Fruit fly (Drosophila melanogaster) whole organism, embryonic: ENCODE data around the gene Ciz1.

Source experiments
- Aef1 ChIP-seq: fragments of 200-800 bp; sonication (Bioruptor generic); IDR thresholded peaks from 3 replicates; pipeline ENCODE4 v1.3.6; 2022; ENCODE audit warnings: missing biosample characterization, missing genetic modification characterization
- Blimp-1 ChIP-seq: fragments of 200-800 bp; sonication (Bioruptor generic); optimal IDR thresholded peaks from 3 replicates; lab custom pipeline; 2018; ENCODE audit warnings: missing biosample characterization, missing genetic modification characterization, mild to moderate bottlenecking, moderate library complexity, missing genetic modification reagents
- CG11456 ChIP-seq: fragments of 200-800 bp; sonication (Bioruptor generic); IDR thresholded peaks from 3 replicates; pipeline ENCODE4 v1.3.6; 2022; ENCODE audit warnings: missing biosample characterization, missing genetic modification characterization
- CG11504 ChIP-seq: fragments of 200-800 bp; sonication (Bioruptor generic); optimal IDR thresholded peaks from 3 replicates; lab custom pipeline; 2019; ENCODE audit warnings: missing biosample characterization, mild to moderate bottlenecking, missing genetic modification characterization, moderate library complexity
- CG15514 ChIP-seq: fragments of 200-800 bp; sonication (Bioruptor generic); optimal IDR thresholded peaks from 3 replicates; lab custom pipeline; 2017; ENCODE audit warnings: missing biosample characterization, missing genetic modification characterization, mild to moderate bottlenecking, moderate library complexity, missing genetic modification reagents
- CG16815 ChIP-seq: fragments of 200-800 bp; sonication (Bioruptor generic); optimal IDR thresholded peaks from 3 replicates; lab custom pipeline; 2017; ENCODE audit warnings: missing biosample characterization, mild to moderate bottlenecking, missing genetic modification characterization
- CG17912 ChIP-seq: fragments of 200-800 bp; sonication (Bioruptor generic); optimal IDR thresholded peaks from 2 replicates; lab custom pipeline; 2018; ENCODE audit warnings: missing biosample characterization, mild to moderate bottlenecking, missing genetic modification characterization
- CG2120 ChIP-seq: fragments of 200-800 bp; sonication (Bioruptor generic); optimal IDR thresholded peaks from 3 replicates; lab custom pipeline; 2016; ENCODE audit warnings: missing biosample characterization, missing genetic modification characterization
- CG31388 ChIP-seq: fragments of 200-800 bp; sonication (Bioruptor generic); optimal IDR thresholded peaks from 2 replicates; lab custom pipeline; 2016; ENCODE audit warnings: missing biosample characterization, missing genetic modification characterization
- CG34224 ChIP-seq: fragments of 200-800 bp; sonication (Bioruptor generic); IDR thresholded peaks from 3 replicates; pipeline ENCODE4 v1.3.6; 2022; ENCODE audit warnings: missing biosample characterization, missing genetic modification characterization; ENCODE audit not compliant: partially characterized antibody
- CG34422 ChIP-seq: fragments of 200-800 bp; sonication (Bioruptor generic); IDR thresholded peaks from 3 replicates; pipeline ENCODE4 v1.3.6; 2022; ENCODE audit warnings: missing biosample characterization, missing genetic modification characterization
- CG6689 ChIP-seq: fragments of 200-800 bp; sonication (Bioruptor generic); IDR thresholded peaks from 2 replicates; pipeline ENCODE4 v1.3.6; 2022; ENCODE audit warnings: missing biosample characterization, missing genetic modification characterization
- CG6791 ChIP-seq: fragments of 200-800 bp; sonication (Bioruptor generic); IDR thresholded peaks from 3 replicates; pipeline ENCODE4 v1.3.6; 2022; ENCODE audit warnings: missing biosample characterization, missing genetic modification characterization; ENCODE audit not compliant: partially characterized antibody
- CG7556 ChIP-seq: fragments of 200-800 bp; sonication (Bioruptor generic); optimal IDR thresholded peaks from 2 replicates; lab custom pipeline; 2017; ENCODE audit warnings: missing biosample characterization, mild to moderate bottlenecking, missing genetic modification characterization
- CG7745 ChIP-seq: fragments of 200-800 bp; sonication (Bioruptor generic); optimal IDR thresholded peaks from 2 replicates; lab custom pipeline; 2018; ENCODE audit warnings: missing biosample characterization, mild to moderate bottlenecking, missing genetic modification characterization, moderate library complexity
- CG8765 ChIP-seq: fragments of 200-800 bp; sonication (Bioruptor generic); IDR thresholded peaks from 2 replicates; pipeline ENCODE4 v1.3.6; 2022; ENCODE audit warnings: missing biosample characterization, missing genetic modification characterization
- CG9797 ChIP-seq: fragments of 200-800 bp; sonication (Bioruptor generic); optimal IDR thresholded peaks from 3 replicates; lab custom pipeline; 2018; ENCODE audit warnings: missing biosample characterization, mild to moderate bottlenecking, missing genetic modification characterization
- CkIIα-i1 ChIP-seq: fragments of 200-800 bp; sonication (Bioruptor generic); IDR thresholded peaks from 2 replicates; pipeline ENCODE4 v1.3.6; 2022; ENCODE audit warnings: missing biosample characterization, missing genetic modification characterization
- CrebB ChIP-seq: fragments of 200-800 bp; sonication (Bioruptor generic); optimal IDR thresholded peaks from 3 replicates; lab custom pipeline; 2018; ENCODE audit warnings: missing biosample characterization, mild to moderate bottlenecking, missing genetic modification characterization
- D19B ChIP-seq: fragments of 200-800 bp; sonication (Bioruptor generic); optimal IDR thresholded peaks from 2 replicates; lab custom pipeline; 2017; ENCODE audit warnings: missing biosample characterization, mild to moderate bottlenecking, missing genetic modification characterization
- H15 ChIP-seq: fragments of 200-800 bp; sonication (Bioruptor generic); IDR thresholded peaks from 3 replicates; pipeline ENCODE4 v1.3.6; 2022; ENCODE audit warnings: missing biosample characterization, missing genetic modification characterization
- HLH3B ChIP-seq: fragments of 200-800 bp; sonication (Bioruptor generic); IDR thresholded peaks from 2 replicates; pipeline ENCODE4 v1.3.6; 2022; ENCODE audit warnings: missing biosample characterization, missing genetic modification characterization
- Hr39 ChIP-seq: fragments of >200 bp; optimal IDR thresholded peaks from 2 replicates; lab custom pipeline; 2017
- Lhr ChIP-seq: fragments of 200-800 bp; sonication (Bioruptor generic); optimal IDR thresholded peaks from 3 replicates; lab custom pipeline; 2017; ENCODE audit warnings: mild to moderate bottlenecking, missing biosample characterization, missing genetic modification reagents, missing genetic modification characterization
- Lpt ChIP-seq: fragments of >200 bp; optimal IDR thresholded peaks from 2 replicates; lab custom pipeline; 2018; ENCODE audit warnings: missing biosample characterization, missing genetic modification characterization
- Sox102F ChIP-seq: fragments of 200-800 bp; sonication (Bioruptor generic); optimal IDR thresholded peaks from 2 replicates; lab custom pipeline; 2018; ENCODE audit warnings: missing biosample characterization, mild to moderate bottlenecking, missing genetic modification characterization, moderate library complexity
- Stat92E ChIP-seq, 3 experiments: fragments of >200 bp in 2 of 3; fragments of 200-800 bp in 1 of 3; sonication (Bioruptor generic) in 1 of 3; optimal IDR thresholded peaks; 2 replicates each; lab custom pipeline; 2017 to 2019; ENCODE audit warnings: missing biosample characterization in 3 of 3, missing genetic modification characterization in 3 of 3, mild to moderate bottlenecking in 1 of 3, moderate library complexity in 1 of 3
- Xbp1 ChIP-seq: fragments of 200-800 bp; sonication (Bioruptor generic); optimal IDR thresholded peaks from 3 replicates; lab custom pipeline; 2016; ENCODE audit warnings: missing biosample characterization, mild to moderate bottlenecking, missing genetic modification characterization
- bowl ChIP-seq: fragments of 200-800 bp; sonication (Bioruptor generic); IDR thresholded peaks from 2 replicates; pipeline ENCODE4 v1.3.6; 2022; ENCODE audit warnings: missing biosample characterization, missing genetic modification characterization
- chif ChIP-seq, 2 experiments: fragments of 200-800 bp; sonication (Bioruptor generic); optimal IDR thresholded peaks; 3 replicates each; lab custom pipeline; 2016; ENCODE audit warnings: missing biosample characterization in 2 of 2, missing genetic modification characterization in 2 of 2
- ci ChIP-seq: fragments of 200-800 bp; sonication (Bioruptor generic); IDR thresholded peaks from 3 replicates; pipeline ENCODE4 v1.3.6; 2022; ENCODE audit warnings: missing biosample characterization, missing genetic modification characterization
- disco-r ChIP-seq: fragments of 200-800 bp; sonication (Bioruptor generic); optimal IDR thresholded peaks from 2 replicates; lab custom pipeline; 2016; ENCODE audit warnings: missing biosample characterization, missing genetic modification characterization
- gcm ChIP-seq: fragments of 200-800 bp; sonication (Bioruptor generic); optimal IDR thresholded peaks from 2 replicates; lab custom pipeline; 2019; ENCODE audit warnings: missing biosample characterization, mild to moderate bottlenecking, missing genetic modification characterization, moderate library complexity
- gem ChIP-seq: fragments of 200-800 bp; sonication (Bioruptor generic); optimal IDR thresholded peaks from 2 replicates; lab custom pipeline; 2019; ENCODE audit warnings: missing biosample characterization, mild to moderate bottlenecking, missing genetic modification characterization, moderate library complexity
- gfzf ChIP-seq: fragments of 200-800 bp; sonication (Bioruptor generic); optimal IDR thresholded peaks from 2 replicates; lab custom pipeline; 2016; ENCODE audit warnings: missing biosample characterization, mild to moderate bottlenecking, missing genetic modification characterization, moderate library complexity
- grau ChIP-seq: fragments of 200-800 bp; optimal IDR thresholded peaks from 3 replicates; lab custom pipeline; 2019; ENCODE audit warnings: missing biosample characterization, mild to moderate bottlenecking, missing genetic modification characterization, moderate library complexity
- hbn ChIP-seq: fragments of 200-800 bp; sonication (Bioruptor generic); IDR thresholded peaks from 2 replicates; pipeline ENCODE4 v1.3.6; 2022; ENCODE audit warnings: missing biosample characterization, missing genetic modification characterization; ENCODE audit not compliant: partially characterized antibody
- hkb ChIP-seq, 2 experiments: fragments of 200-800 bp in 1 of 2; fragments of >200 bp in 1 of 2; sonication (Bioruptor generic) in 1 of 2; IDR thresholded peaks in 1 of 2; optimal IDR thresholded peaks in 1 of 2; 2 replicates each; pipeline versions ENCODE4 v1.3.6 to Lab custom; 2017 to 2022; ENCODE audit warnings: missing biosample characterization in 1 of 2, missing genetic modification characterization in 1 of 2
- hth ChIP-seq: fragments of >200 bp; optimal IDR thresholded peaks from 2 replicates; lab custom pipeline; 2017; ENCODE audit warnings: inconsistent platforms
- jigr1 ChIP-seq: fragments of 200-800 bp; sonication (Bioruptor generic); IDR thresholded peaks from 3 replicates; pipeline ENCODE4 v1.3.6; 2022; ENCODE audit warnings: missing biosample characterization, missing genetic modification characterization
- lmd ChIP-seq: fragments of 200-800 bp; sonication (Bioruptor generic); IDR thresholded peaks from 2 replicates; pipeline ENCODE4 v1.3.6; 2022; ENCODE audit warnings: missing biosample characterization, missing genetic modification characterization
- mirr ChIP-seq: fragments of 200-800 bp; sonication (Bioruptor generic); optimal IDR thresholded peaks from 3 replicates; lab custom pipeline; 2018; ENCODE audit warnings: missing biosample characterization, mild to moderate bottlenecking, missing genetic modification characterization
- prd ChIP-seq, 3 experiments: fragments of >200 bp in 2 of 3; fragments of 200-800 bp in 1 of 3; sonication (Bioruptor generic) in 1 of 3; optimal IDR thresholded peaks in 2 of 3; IDR thresholded peaks in 1 of 3; 2 replicates in 2 of 3; 3 replicates in 1 of 3; pipeline versions ENCODE4 v1.3.6 to Lab custom; 2017 to 2022; ENCODE audit warnings: missing biosample characterization in 1 of 3, missing genetic modification characterization in 1 of 3
- rib ChIP-seq: fragments of 200-800 bp; sonication (Bioruptor generic); IDR thresholded peaks from 2 replicates; pipeline ENCODE4 v1.3.6; 2022; ENCODE audit warnings: missing biosample characterization, missing genetic modification characterization
- schlank ChIP-seq: fragments of 200-800 bp; sonication (Bioruptor generic); optimal IDR thresholded peaks from 2 replicates; lab custom pipeline; 2018; ENCODE audit warnings: missing biosample characterization, mild to moderate bottlenecking, missing genetic modification characterization
- sd ChIP-seq: fragments of 200-800 bp; sonication (Bioruptor generic); optimal IDR thresholded peaks from 3 replicates; lab custom pipeline; 2018; ENCODE audit warnings: missing biosample characterization, mild to moderate bottlenecking, missing genetic modification characterization, moderate library complexity
- twi ChIP-seq: fragments of 200-800 bp; optimal IDR thresholded peaks from 2 replicates; lab custom pipeline; 2019; ENCODE audit warnings: missing biosample characterization, mild to moderate bottlenecking, missing genetic modification characterization, moderate library complexity
- vfl ChIP-seq: fragments of 200-800 bp; sonication (Bioruptor generic); optimal IDR thresholded peaks from 2 replicates; lab custom pipeline; 2016; ENCODE audit warnings: missing biosample characterization, missing genetic modification characterization

Gene Ciz1

dm6 chr3L:9855784-9856426 is 8.5 kb upstream of the Ciz1 start (continued):
- TF ChIP-seq Aef1 (GFP tag; lab: Robert Waterston, UW) (peak; percentile 85), CG8765 (GFP tag; lab: Robert Waterston, UW) (peak; percentile 98), rib (peak; percentile 44), grau (tag; lab: Kevin White, UChicago) (peak; percentile 94), bowl (GFP tag; lab: Robert Waterston, UW) (peak; percentile 89), CG17912 (GFP tag; lab: Kevin White, UChicago) (peak; percentile 84), Lhr (GFP tag; lab: Kevin White, UChicago) (peak; percentile 93), CG6689 (GFP tag; lab: Robert Waterston, UW) (peak; percentile 98), schlank (tag; lab: Kevin White, UChicago) (peak; percentile 76), CG15514 (GFP tag; lab: Kevin White, UChicago) (peak; percentile 73), CG11456 (GFP tag; lab: Robert Waterston, UW) (peak; percentile 93), Lpt (no peak), CG11504 (tag; lab: Kevin White, UChicago) (peak; percentile 97), H15 (GFP tag; lab: Robert Waterston, UW) (peak; percentile 97), gem (peak; percentile 98), D19B (GFP tag; lab: Kevin White, UChicago) (peak; percentile 70), hth (no peak), hbn (GFP tag; lab: Robert Waterston, UW) (no peak), CG34224 (GFP tag; lab: Robert Waterston, UW) (no peak), ci (GFP tag; lab: Robert Waterston, UW) (peak; percentile 99), CrebB (tag; lab: Kevin White, UChicago) (peak; percentile 91), CG2120 (GFP tag; lab: Kevin White, UChicago) (peak; percentile 90), CG31388 (peak; percentile 94), chif (GFP tag; optimal IDR thresholded peaks at IDR 0.05; lab: Kevin White, UChicago) (peak; percentile 97 to 99), hkb (optimal IDR thresholded peaks at IDR 0.05; lab: Kevin White, UChicago) (peak; percentile 81), hkb (GFP tag; IDR thresholded peaks at IDR 0.05; lab: Robert Waterston, UW) (peak; percentile 97), jigr1 (peak; percentile 94), CG34422 (GFP tag; lab: Robert Waterston, UW) (peak; percentile 98), gcm (peak; percentile 97), mirr (GFP tag; lab: Kevin White, UChicago) (peak; percentile 71), Hr39 (lab: Kevin White, UChicago) (no peak), Blimp-1 (GFP tag; lab: Kevin White, UChicago) (peak; percentile 99), lmd (GFP tag; lab: Robert Waterston, UW) (peak; percentile 97), CG7556 (GFP tag; lab: Kevin White, UChicago) (peak; percentile 94), CG9797 (GFP tag; lab: Kevin White, UChicago) (no peak), Stat92E (GFP tag; optimal IDR thresholded peaks at IDR 0.05; lab: Kevin White, UChicago) (peak in 1 of 3 experiments; percentile 96), CkIIα-i1 (peak; percentile 51; the same call in 1 of the 2 replicates), twi (tag; lab: Kevin White, UChicago) (peak; percentile 100), gfzf (GFP tag; lab: Kevin White, UChicago) (no peak), HLH3B (GFP tag; lab: Robert Waterston, UW) (peak; percentile 95), disco-r (GFP tag; lab: Kevin White, UChicago) (peak; percentile 94), prd (optimal IDR thresholded peaks at IDR 0.05; lab: Kevin White, UChicago) (no peak), prd (GFP tag; IDR thresholded peaks at IDR 0.05; lab: Robert Waterston, UW) (peak; percentile 99), sd (tag; lab: Kevin White, UChicago) (peak; percentile 80), CG16815 (peak; percentile 98), CG7745 (tag; lab: Kevin White, UChicago) (peak; percentile 78), Xbp1 (GFP tag; lab: Kevin White, UChicago) (peak; percentile 96), CG6791 (GFP tag; lab: Robert Waterston, UW) (no peak), vfl (GFP tag; lab: Kevin White, UChicago) (peak; percentile 89), Sox102F (peak; percentile 96)
